Worm (Caenorhabditis elegans) whole organism, L4 larva: Measurements from ENCODE around the gene F26G1.2.

ENCODE experiments used
- F10B5.3 ChIP-seq: sonication (generic microtip); optimal IDR thresholded peaks from 2 replicates; lab custom pipeline; 2016; ENCODE audit warnings: mild to moderate bottlenecking, missing genetic modification characterization, missing compliant biosample characterization
- R02D3.7 ChIP-seq: fragments of 150-350 bp; sonication (generic microtip); optimal IDR thresholded peaks from 3 replicates; lab custom pipeline; 2014; ENCODE audit warnings: missing biosample characterization, missing genetic modification characterization
- aha-1 ChIP-seq: fragments of 150-350 bp; peaks from one replicate; lab custom pipeline; 2014; ENCODE audit warnings: missing biosample characterization, missing genetic modification characterization
- ama-1 ChIP-seq: fragments of 150-350 bp; optimal IDR thresholded peaks from 2 replicates; lab custom pipeline; 2014; ENCODE audit warnings: inconsistent platforms, mixed read lengths
- ceh-20 ChIP-seq: fragments of 200-800 bp; sonication (Bioruptor generic); IDR thresholded peaks from 2 replicates; pipeline ENCODE4 v1.3.6; 2022; ENCODE audit warnings: missing genetic modification reagents, missing genetic modification characterization, missing compliant biosample characterization
- ceh-82 ChIP-seq: sonication (generic microtip); optimal IDR thresholded peaks from 2 replicates; lab custom pipeline; 2017; ENCODE audit warnings: missing biosample characterization, missing genetic modification characterization
- dmd-8 ChIP-seq: fragments of 200-800 bp; sonication (Bioruptor generic); IDR thresholded peaks from 2 replicates; pipeline ENCODE4 v1.3.6; 2022; ENCODE audit warnings: missing genetic modification characterization, missing compliant biosample characterization
- duxl-1 ChIP-seq: sonication (generic microtip); optimal IDR thresholded peaks from 2 replicates; lab custom pipeline; 2016; ENCODE audit warnings: mild to moderate bottlenecking, missing genetic modification characterization, moderate library complexity, missing compliant biosample characterization; ENCODE audit not compliant: poor library complexity
- dve-1 ChIP-seq: sonication (generic microtip); optimal IDR thresholded peaks from 2 replicates; lab custom pipeline; 2017; ENCODE audit warnings: antibody characterized with exemption, mild to moderate bottlenecking, missing genetic modification characterization, missing compliant biosample characterization; ENCODE audit not compliant: insufficient read depth
- fkh-10 ChIP-seq: fragments of 150-350 bp; optimal IDR thresholded peaks from 2 replicates; lab custom pipeline; 2014; ENCODE audit warnings: missing biosample characterization, missing genetic modification reagents, missing genetic modification characterization
- fos-1 ChIP-seq: fragments of 150-350 bp; optimal IDR thresholded peaks from 2 replicates; lab custom pipeline; 2014; ENCODE audit warnings: missing biosample characterization, missing genetic modification characterization
- gei-8 ChIP-seq: fragments of 200-800 bp; sonication (Bioruptor generic); optimal IDR thresholded peaks from 2 replicates; lab custom pipeline; 2018; ENCODE audit warnings: mild to moderate bottlenecking, missing genetic modification characterization, missing compliant biosample characterization
- hlh-11 ChIP-seq: fragments of 200-800 bp; sonication (Bioruptor generic); optimal IDR thresholded peaks from 2 replicates; lab custom pipeline; 2018; ENCODE audit warnings: mild to moderate bottlenecking, missing genetic modification characterization, missing compliant biosample characterization
- hlh-30 ChIP-seq: sonication (generic microtip); optimal IDR thresholded peaks from 2 replicates; lab custom pipeline; 2017; ENCODE audit warnings: antibody characterized with exemption, mild to moderate bottlenecking, missing genetic modification characterization, missing compliant biosample characterization; ENCODE audit not compliant: insufficient read depth
- lin-38 ChIP-seq: fragments of 200-800 bp; sonication (Bioruptor generic); IDR thresholded peaks from 2 replicates; pipeline ENCODE4 v1.3.6; 2022; ENCODE audit warnings: missing genetic modification reagents, missing genetic modification characterization, missing compliant biosample characterization
- lsy-2 ChIP-seq, 2 experiments: fragments of 150-350 bp in 1 of 2; sonication (generic microtip) in 1 of 2; optimal IDR thresholded peaks; 2 replicates each; lab custom pipeline; 2014 to 2017; ENCODE audit warnings: missing biosample characterization in 2 of 2, missing genetic modification characterization in 2 of 2
- mdl-1 ChIP-seq, 2 experiments: fragments of 150-350 bp in 1 of 2; sonication (generic microtip) in 1 of 2; optimal IDR thresholded peaks; 2 replicates each; lab custom pipeline; 2014 to 2017; ENCODE audit warnings: missing biosample characterization in 2 of 2, missing genetic modification characterization in 2 of 2
- mdt-29 ChIP-seq: fragments of 200-800 bp; sonication (Bioruptor generic); IDR thresholded peaks from 2 replicates; pipeline ENCODE4 v1.3.6; 2022; ENCODE audit warnings: missing genetic modification reagents, missing genetic modification characterization, missing compliant biosample characterization
- mxl-3 ChIP-seq: fragments of 200-800 bp; sonication (Bioruptor generic); optimal IDR thresholded peaks from 2 replicates; lab custom pipeline; 2018; ENCODE audit warnings: mild to moderate bottlenecking, missing genetic modification characterization, missing compliant biosample characterization
- nhr-10 ChIP-seq: fragments of 150-350 bp; optimal IDR thresholded peaks from 2 replicates; lab custom pipeline; 2014; ENCODE audit warnings: missing biosample characterization, missing genetic modification characterization
- nhr-28 ChIP-seq: fragments of 150-350 bp; optimal IDR thresholded peaks from 2 replicates; lab custom pipeline; 2014; ENCODE audit warnings: missing biosample characterization, missing genetic modification characterization
- nhr-48 ChIP-seq: sonication (generic microtip); optimal IDR thresholded peaks from 2 replicates; lab custom pipeline; 2016; ENCODE audit warnings: mild to moderate bottlenecking, missing genetic modification characterization, missing compliant biosample characterization
- nhr-76 ChIP-seq: fragments of 150-350 bp; optimal IDR thresholded peaks from 2 replicates; lab custom pipeline; 2014; ENCODE audit warnings: missing biosample characterization, missing genetic modification characterization
- pha-4 ChIP-seq, 2 experiments: fragments of 150-350 bp in 1 of 2; fragments of 200-800 bp in 1 of 2; sonication (Bioruptor generic) in 1 of 2; IDR thresholded peaks in 1 of 2; optimal IDR thresholded peaks in 1 of 2; 2 replicates each; pipeline versions ENCODE4 v1.3.6 to Lab custom; 2014 to 2022; ENCODE audit warnings: missing genetic modification characterization in 2 of 2, missing genetic modification reagents in 2 of 2, missing biosample characterization in 1 of 2, missing compliant biosample characterization in 1 of 2
- rbr-2 ChIP-seq: sonication (generic microtip); optimal IDR thresholded peaks from 2 replicates; lab custom pipeline; 2016; ENCODE audit warnings: missing genotype, missing genetic modification characterization, missing compliant biosample characterization
- sdz-12 ChIP-seq: fragments of 200-800 bp; sonication (Bioruptor generic); optimal IDR thresholded peaks from 2 replicates; lab custom pipeline; 2018; ENCODE audit warnings: mild to moderate bottlenecking, missing genetic modification characterization, missing compliant biosample characterization
- unc-62 ChIP-seq, 3 experiments: fragments of 150-350 bp in 1 of 3; sonication (generic microtip); optimal IDR thresholded peaks in 2 of 3; peaks in 1 of 3; 1 replicate in 1 of 3; 2 replicates in 2 of 3; lab custom pipeline; 2014 to 2017; ENCODE audit warnings: missing biosample characterization in 3 of 3, missing genetic modification characterization in 3 of 3, missing genetic modification reagents in 3 of 3, missing genotype in 1 of 3
- vab-7 ChIP-seq: fragments of 200-800 bp; sonication (Bioruptor generic); IDR thresholded peaks from 2 replicates; pipeline ENCODE4 v1.3.6; 2022; ENCODE audit warnings: missing genetic modification reagents, missing genetic modification characterization, missing compliant biosample characterization
- zfp-2 ChIP-seq: sonication (generic microtip); optimal IDR thresholded peaks from 2 replicates; lab custom pipeline; 2016; ENCODE audit warnings: mild to moderate bottlenecking, missing genetic modification characterization, missing compliant biosample characterization
- ztf-11 ChIP-seq: fragments of 150-350 bp; optimal IDR thresholded peaks from 2 replicates; lab custom pipeline; 2014; ENCODE audit warnings: missing biosample characterization, missing genetic modification characterization
- ztf-7 ChIP-seq: fragments of 150-350 bp; optimal IDR thresholded peaks from 2 replicates; lab custom pipeline; 2014; ENCODE audit warnings: missing biosample characterization, missing genetic modification characterization

Gene F26G1.2

ce11 chrII:4747063-4747462, 15.8 kb upstream of the F26G1.2 start:
- no peak for TF ChIP-seq rbr-2
- TF ChIP-seq lsy-2 (tag; optimal IDR thresholded peaks at IDR 0.05; lab: Kevin White, UChicago): peak in 1 of 2 experiments; percentile 51
- peak; percentile 5 for TF ChIP-seq hlh-11 (tag; lab: Kevin White, UChicago)
- TF ChIP-seq mdt-29: peak; percentile 16; the same call in 1 of the 2 replicates
- peak; percentile 62 for TF ChIP-seq nhr-48 (tag; lab: Kevin White, UChicago)
- no peak for TF ChIP-seq lin-38 (GFP tag; lab: Robert Waterston, UW)
- TF ChIP-seq hlh-30 (tag; lab: Kevin White, UChicago): peak; percentile 69
- peak in 1 of 2 experiments; percentile 39 for TF ChIP-seq mdl-1 (tag; optimal IDR thresholded peaks at IDR 0.05; lab: Kevin White, UChicago)
- no peak for TF ChIP-seq ama-1
- TF ChIP-seq ztf-7 (tag; lab: Kevin White, UChicago): no peak

- TF ChIP-seq fos-1: no peak
- TF ChIP-seq hlh-30 (tag; lab: Kevin White, UChicago): peak; percentile 26
- peak in 1 of 2 experiments; percentile 2 for TF ChIP-seq lsy-2 (tag; optimal IDR thresholded peaks at IDR 0.05; lab: Kevin White, UChicago)
These were observed 15.2 kb upstream of the F26G1.2 start for ce11 chrII:4747697-4748096.

- TF ChIP-seq mdl-1 (tag; optimal IDR thresholded peaks at IDR 0.05; lab: Kevin White, UChicago) (no peak), nhr-76 (tag; lab: Kevin White, UChicago) (no peak), fos-1 (no peak), zfp-2 (tag; lab: Kevin White, UChicago) (no peak), hlh-30 (tag; lab: Kevin White, UChicago) (peak; percentile 66), ceh-20 (GFP tag; lab: Robert Waterston, UW) (0 out of 2 replicates have a peak, but pooled peaks have one; percentile 14), ztf-11 (tag; lab: Kevin White, UChicago) (no peak), mxl-3 (GFP tag; lab: Kevin White, UChicago) (no peak), nhr-10 (tag; lab: Kevin White, UChicago) (no peak), vab-7 (GFP tag; lab: Robert Waterston, UW) (no peak), mdt-29 (peak; percentile 64; the same call in 1 of the 2 replicates), fkh-10 (no peak), hlh-11 (tag; lab: Kevin White, UChicago) (peak; percentile 4), gei-8 (no peak), dmd-8 (GFP tag; lab: Robert Waterston, UW) (no peak)
These were observed 14.5 kb upstream of the F26G1.2 start for ce11 chrII:4748374-4748773.

ce11 chrII:4749581-4749980, 13.3 kb upstream of the F26G1.2 start, which contains the start of gene F41C3.2:
TSS of gene F41C3.2 (plus strand) at chrII:4749968.
- TF ChIP-seq lsy-2 (tag; optimal IDR thresholded peaks at IDR 0.05; lab: Kevin White, UChicago) (peak in 1 of 2 experiments; percentile 30), nhr-28 (peak; percentile 8), dve-1 (tag; lab: Kevin White, UChicago) (no peak)

- no peak for TF ChIP-seq R02D3.7
- no peak for TF ChIP-seq F10B5.3
- peak in 1 of 2 experiments; percentile 96 for TF ChIP-seq unc-62 (GFP tag; optimal IDR thresholded peaks at IDR 0.05 in 1 of 2; lab: Kevin White, UChicago)
- TF ChIP-seq unc-62 (tag; optimal IDR thresholded peaks at IDR 0.05; lab: Kevin White, UChicago): no peak
These were observed 10.6 kb upstream of the F26G1.2 start, which contains the start of gene F41C3.1 for ce11 chrII:4752257-4752728. TSS of gene F41C3.1 (plus strand) at chrII:4752307.

ce11 chrII:4753133-4753532, 9.7 kb upstream of the F26G1.2 start, which contains the start of gene C27D9.1:
TSS of gene C27D9.1 (plus strand) at chrII:4753413.
- no peak for TF ChIP-seq pha-4 (GFP tag; IDR thresholded peaks at IDR 0.05; lab: Robert Waterston, UW)
- no peak for TF ChIP-seq pha-4 (tag; optimal IDR thresholded peaks at IDR 0.05; lab: Kevin White, UChicago)
- TF ChIP-seq ceh-82 (tag; lab: Kevin White, UChicago): no peak
- TF ChIP-seq aha-1: peak; percentile 57
- TF ChIP-seq sdz-12 (GFP tag; lab: Kevin White, UChicago): no peak
- TF ChIP-seq duxl-1 (tag; lab: Kevin White, UChicago): no peak
